Fruit fly (Drosophila melanogaster) Kc167 (cell line): ENCODE measurements around the gene CG14797.

Source experiments
- Myc ChIP-seq: fragments of >200 bp; optimal IDR thresholded peaks from 2 replicates; lab custom pipeline; 2017; ENCODE audit warnings: missing external identifiers
- Sin3A ChIP-seq: fragments of >200 bp; optimal IDR thresholded peaks from 2 replicates; lab custom pipeline; 2018; ENCODE audit warnings: missing external identifiers
- h ChIP-seq: fragments of >200 bp; optimal IDR thresholded peaks from 3 replicates; lab custom pipeline; 2018; ENCODE audit warnings: missing external identifiers
- insv ChIP-seq: fragments of >200 bp; optimal IDR thresholded peaks from 3 replicates; lab custom pipeline; 2018; ENCODE audit warnings: missing external identifiers
- psq ChIP-seq: fragments of >200 bp; optimal IDR thresholded peaks from 2 replicates; lab custom pipeline; 2017; ENCODE audit warnings: missing external identifiers

DNA sequence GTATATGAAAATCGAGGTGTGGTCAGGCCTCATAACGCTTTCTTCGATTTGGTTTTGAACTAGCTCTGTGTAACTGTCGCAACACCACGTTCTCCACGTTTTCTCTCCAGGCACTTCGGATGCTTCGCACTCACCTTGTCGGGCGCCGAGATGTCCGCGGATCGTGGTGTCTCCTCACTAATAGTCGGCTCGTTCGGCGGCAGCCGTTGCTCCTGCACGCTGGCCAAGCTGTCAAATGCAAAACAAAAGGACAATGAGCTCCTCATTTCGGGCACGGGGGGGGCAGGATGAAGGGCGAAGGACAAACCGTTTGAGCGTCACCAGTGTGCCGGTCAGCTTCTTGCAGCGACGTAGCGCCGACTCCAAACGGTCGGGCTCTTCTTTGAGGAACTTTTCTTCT, at the start of gene CG14797:
- TF ChIP-seq insv (lab: Kevin White, UChicago) (no peak), psq (lab: Kevin White, UChicago) (no peak), h (no peak), Sin3A (lab: Kevin White, UChicago) (no peak), Myc (lab: Kevin White, UChicago) (no peak)
